Worm (Caenorhabditis elegans) whole organism, L4 larva: ENCODE results near the gene Y57G11A.4.

ENCODE experiments used
- D1046.2 ChIP-seq: fragments of 200-800 bp; sonication (Bioruptor generic); IDR thresholded peaks from 2 replicates; pipeline ENCODE4 v1.3.6; 2022; ENCODE audit warnings: missing genetic modification characterization, missing compliant biosample characterization
- F10B5.3 ChIP-seq: sonication (generic microtip); optimal IDR thresholded peaks from 2 replicates; lab custom pipeline; 2016; ENCODE audit warnings: mild to moderate bottlenecking, missing genetic modification characterization, missing compliant biosample characterization
- F49E8.2 ChIP-seq: sonication (generic microtip); optimal IDR thresholded peaks from 2 replicates; lab custom pipeline; 2016; ENCODE audit warnings: missing compliant biosample characterization, mild to moderate bottlenecking, missing genetic modification characterization, borderline replicate concordance
- T20F7.1 ChIP-seq: fragments of 200-800 bp; sonication (Bioruptor generic); optimal IDR thresholded peaks from 2 replicates; lab custom pipeline; 2018; ENCODE audit warnings: mild to moderate bottlenecking, missing genetic modification characterization, missing compliant biosample characterization
- Y105C5A.15 ChIP-seq: fragments of 200-800 bp; sonication (Bioruptor generic); IDR thresholded peaks from 2 replicates; pipeline ENCODE4 v1.3.6; 2022; ENCODE audit warnings: missing genetic modification characterization, missing compliant biosample characterization
- Y5F2A.4 ChIP-seq: fragments of 200-800 bp; sonication (Bioruptor generic); optimal IDR thresholded peaks from 2 replicates; lab custom pipeline; 2018; ENCODE audit warnings: mild to moderate bottlenecking, missing genetic modification characterization, missing compliant biosample characterization
- ZK337.2 ChIP-seq: fragments of 200-800 bp; sonication (Bioruptor generic); IDR thresholded peaks from 2 replicates; pipeline ENCODE4 v1.3.6; 2022; ENCODE audit warnings: missing genetic modification reagents, missing genetic modification characterization, missing compliant biosample characterization
- aha-1 ChIP-seq: fragments of 150-350 bp; peaks from one replicate; lab custom pipeline; 2014; ENCODE audit warnings: missing biosample characterization, missing genetic modification characterization
- ceh-32 ChIP-seq: sonication (generic microtip); optimal IDR thresholded peaks from 2 replicates; lab custom pipeline; 2016; ENCODE audit warnings: mild to moderate bottlenecking, missing genetic modification characterization, missing compliant biosample characterization; ENCODE audit not compliant: poor library complexity
- ceh-44 ChIP-seq: fragments of 200-800 bp; sonication (Bioruptor generic); IDR thresholded peaks from 2 replicates; pipeline ENCODE4 v1.3.6; 2022; ENCODE audit warnings: missing genetic modification reagents, missing genetic modification characterization, missing compliant biosample characterization
- dmd-6 ChIP-seq: fragments of 200-800 bp; sonication (Bioruptor generic); IDR thresholded peaks from 2 replicates; pipeline ENCODE4 v1.3.6; 2022; ENCODE audit warnings: missing genetic modification reagents, missing genetic modification characterization, missing compliant biosample characterization
- dmd-9 ChIP-seq: fragments of 200-800 bp; sonication (Bioruptor generic); IDR thresholded peaks from 2 replicates; pipeline ENCODE4 v1.3.6; 2022; ENCODE audit warnings: missing genetic modification reagents, missing genetic modification characterization, missing compliant biosample characterization
- hif-1 ChIP-seq, 2 experiments: sonication (generic microtip); optimal IDR thresholded peaks; 2 replicates each; lab custom pipeline; 2016 to 2017; ENCODE audit warnings: missing compliant biosample characterization in 2 of 2, missing genetic modification characterization in 2 of 2, missing genetic modification reagents in 2 of 2, missing genotype in 2 of 2, mild to moderate bottlenecking in 1 of 2
- lin-1 ChIP-seq: fragments of 200-800 bp; sonication (Bioruptor generic); IDR thresholded peaks from 2 replicates; pipeline ENCODE4 v1.3.6; 2022; ENCODE audit warnings: missing genetic modification reagents, missing genetic modification characterization, missing compliant biosample characterization
- lin-15B ChIP-seq: fragments of 150-350 bp; sonication (generic microtip); optimal IDR thresholded peaks from 3 replicates; lab custom pipeline; 2014; ENCODE audit warnings: missing biosample characterization, missing genetic modification characterization
- madf-5 ChIP-seq, 2 experiments: fragments of 200-800 bp; sonication (Bioruptor generic); IDR thresholded peaks; 2 replicates each; pipeline ENCODE4 v1.3.6; 2022; ENCODE audit warnings: missing compliant biosample characterization in 2 of 2, missing genetic modification characterization in 2 of 2
- mdt-29 ChIP-seq: fragments of 200-800 bp; sonication (Bioruptor generic); IDR thresholded peaks from 2 replicates; pipeline ENCODE4 v1.3.6; 2022; ENCODE audit warnings: missing genetic modification reagents, missing genetic modification characterization, missing compliant biosample characterization
- mep-1 ChIP-seq: fragments of 150-350 bp; sonication (generic microtip); optimal IDR thresholded peaks from 3 replicates; lab custom pipeline; 2014; ENCODE audit warnings: missing biosample characterization, missing genetic modification characterization
- nhr-102 ChIP-seq: sonication (generic microtip); optimal IDR thresholded peaks from 2 replicates; lab custom pipeline; 2016; ENCODE audit warnings: mild to moderate bottlenecking, missing genetic modification characterization, moderate library complexity, missing compliant biosample characterization
- nhr-41 ChIP-seq: fragments of 200-800 bp; sonication (Bioruptor generic); IDR thresholded peaks from 2 replicates; pipeline ENCODE4 v1.3.6; 2022; ENCODE audit warnings: missing genetic modification reagents, missing genetic modification characterization, missing compliant biosample characterization
- rbr-2 ChIP-seq: sonication (generic microtip); optimal IDR thresholded peaks from 2 replicates; lab custom pipeline; 2016; ENCODE audit warnings: missing genotype, missing genetic modification characterization, missing compliant biosample characterization
- saeg-2 ChIP-seq: fragments of 200-800 bp; sonication (Bioruptor generic); IDR thresholded peaks from 2 replicates; pipeline ENCODE4 v1.3.6; 2022; ENCODE audit warnings: missing genetic modification reagents, missing genetic modification characterization, missing compliant biosample characterization
- set-16 ChIP-seq: fragments of 200-800 bp; sonication (Bioruptor generic); IDR thresholded peaks from 2 replicates; pipeline ENCODE4 v1.3.6; 2022; ENCODE audit warnings: missing genetic modification reagents, missing genetic modification characterization, missing compliant biosample characterization
- skn-1 ChIP-seq: fragments of 150-350 bp; optimal IDR thresholded peaks from 2 replicates; lab custom pipeline; 2014; ENCODE audit warnings: missing biosample characterization, missing genetic modification characterization
- snpc-1.2 ChIP-seq: fragments of 200-800 bp; sonication (Bioruptor generic); IDR thresholded peaks from 2 replicates; pipeline ENCODE4 v1.3.6; 2022; ENCODE audit warnings: missing genetic modification reagents, missing genetic modification characterization, missing compliant biosample characterization
- spr-1 ChIP-seq: sonication (generic microtip); optimal IDR thresholded peaks from 2 replicates; lab custom pipeline; 2016; ENCODE audit warnings: mild to moderate bottlenecking, missing genetic modification characterization, missing compliant biosample characterization
- tra-1 ChIP-seq: fragments of 200-800 bp; sonication (Bioruptor generic); IDR thresholded peaks from 2 replicates; pipeline ENCODE4 v1.3.6; 2022; ENCODE audit warnings: missing genetic modification reagents, missing genetic modification characterization, missing compliant biosample characterization
- unc-39 ChIP-seq: sonication (generic microtip); optimal IDR thresholded peaks from 2 replicates; lab custom pipeline; 2017; ENCODE audit warnings: missing biosample characterization, missing genetic modification characterization
- unc-62 ChIP-seq, 3 experiments: fragments of 150-350 bp in 1 of 3; sonication (generic microtip); optimal IDR thresholded peaks in 2 of 3; peaks in 1 of 3; 1 replicate in 1 of 3; 2 replicates in 2 of 3; lab custom pipeline; 2014 to 2017; ENCODE audit warnings: missing biosample characterization in 3 of 3, missing genetic modification characterization in 3 of 3, missing genetic modification reagents in 3 of 3, missing genotype in 1 of 3
- vab-7 ChIP-seq: fragments of 200-800 bp; sonication (Bioruptor generic); IDR thresholded peaks from 2 replicates; pipeline ENCODE4 v1.3.6; 2022; ENCODE audit warnings: missing genetic modification reagents, missing genetic modification characterization, missing compliant biosample characterization
- zfp-2 ChIP-seq: sonication (generic microtip); optimal IDR thresholded peaks from 2 replicates; lab custom pipeline; 2016; ENCODE audit warnings: mild to moderate bottlenecking, missing genetic modification characterization, missing compliant biosample characterization
- ztf-11 ChIP-seq: fragments of 150-350 bp; optimal IDR thresholded peaks from 2 replicates; lab custom pipeline; 2014; ENCODE audit warnings: missing biosample characterization, missing genetic modification characterization

The Y57G11A.4 gene

DNA sequence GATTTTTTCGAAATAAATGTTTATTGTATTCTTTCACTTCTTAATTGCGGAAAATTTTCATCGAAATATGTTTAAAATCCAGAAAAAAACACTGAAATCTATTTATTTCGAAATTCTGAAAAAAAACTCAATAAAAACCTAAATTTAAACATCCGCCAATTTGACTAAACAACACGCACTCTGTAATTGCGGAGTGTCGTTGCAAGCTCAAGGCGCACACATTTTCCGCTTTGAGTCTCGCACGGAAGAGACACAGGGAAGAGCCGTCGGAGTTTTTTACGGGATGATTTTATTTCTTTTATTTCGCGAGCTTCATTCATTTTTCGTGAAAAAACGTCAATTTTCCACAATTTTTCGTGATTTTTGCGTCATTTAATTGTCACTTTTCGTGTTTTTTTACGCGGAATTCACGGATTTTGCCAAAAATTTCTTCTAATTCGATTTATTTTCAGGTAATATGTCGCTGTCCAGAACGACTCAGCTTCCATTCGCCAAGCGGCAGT lies 18.0 kb upstream of the Y57G11A.4 start, which contains the start of gene dld-1 (continued):
- peak; percentile 70 for TF ChIP-seq dmd-6 (GFP tag; lab: Robert Waterston, UW)
- peak; percentile 61 for TF ChIP-seq zfp-2 (tag; lab: Kevin White, UChicago)
- TF ChIP-seq spr-1: peak; percentile 21
- TF ChIP-seq Y105C5A.15: 0 out of 2 replicates have a peak, but pooled peaks have one; percentile 23
- TF ChIP-seq saeg-2: 0 out of 2 replicates have a peak, but pooled peaks have one; percentile 54
- TF ChIP-seq rbr-2 (tag; lab: Kevin White, UChicago): peak; percentile 86

DNA sequence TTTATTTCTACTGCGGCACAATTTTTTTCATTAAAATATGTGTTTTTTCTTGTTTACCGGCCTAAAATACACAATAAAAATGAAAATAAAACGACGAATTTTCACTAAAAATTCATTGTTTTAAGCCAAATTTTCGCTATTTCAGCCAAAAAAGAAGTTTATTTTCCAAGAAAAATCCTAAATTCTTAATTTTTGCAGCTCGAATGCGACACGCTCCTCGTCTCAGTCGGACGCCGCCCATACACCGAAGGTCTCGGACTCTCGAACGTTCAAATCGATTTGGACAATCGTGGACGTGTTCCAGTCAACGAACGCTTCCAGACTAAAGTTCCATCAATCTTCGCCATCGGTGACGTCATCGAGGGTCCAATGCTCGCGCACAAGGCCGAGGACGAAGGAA lies 16.0 kb upstream of the Y57G11A.4 start:
- TF ChIP-seq tra-1 (GFP tag; lab: Robert Waterston, UW) (no peak), lin-15B (tag; lab: Kevin White, UChicago) (no peak), ztf-11 (tag; lab: Kevin White, UChicago) (no peak), aha-1 (tag; lab: Kevin White, UChicago) (peak; percentile 72), hif-1 (tag; optimal IDR thresholded peaks at IDR 0.05; lab: Kevin White, UChicago) (no peak)

ce11 chrIV:14466837-14467236 lies 15.2 kb upstream of the Y57G11A.4 start:
- TF ChIP-seq ceh-44: no peak
- TF ChIP-seq F10B5.3 (tag; lab: Kevin White, UChicago): no peak
- TF ChIP-seq unc-62 (GFP tag; optimal IDR thresholded peaks at IDR 0.05 in 1 of 2; lab: Kevin White, UChicago): peak in 1 of 2 experiments; percentile 17
- no peak for TF ChIP-seq unc-62 (tag; optimal IDR thresholded peaks at IDR 0.05; lab: Kevin White, UChicago)

DNA sequence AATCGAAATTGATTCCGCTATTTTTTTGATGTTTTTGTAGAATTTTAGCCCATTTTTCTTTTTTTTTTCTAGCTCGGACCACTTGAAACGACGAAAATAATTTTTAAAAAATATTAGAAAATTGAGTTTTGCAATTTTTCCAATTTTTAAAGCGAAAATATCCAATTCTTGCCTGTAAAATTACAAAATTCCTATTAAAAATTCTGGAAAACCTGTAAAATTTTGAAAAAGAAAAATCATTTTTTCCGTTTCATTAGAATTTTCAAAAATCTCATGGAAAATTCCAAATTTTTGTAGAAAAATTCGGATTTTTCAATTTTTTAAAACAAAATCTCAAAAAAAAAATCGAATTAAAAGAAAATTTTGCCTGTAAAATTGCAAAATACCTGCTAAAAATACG lies 13.1 kb upstream of the Y57G11A.4 start:
- no peak for TF ChIP-seq dmd-9
- TF ChIP-seq lin-1 (GFP tag; lab: Robert Waterston, UW): no peak
- TF ChIP-seq vab-7 (GFP tag; lab: Robert Waterston, UW): no peak
- no peak for TF ChIP-seq F49E8.2
- TF ChIP-seq Y105C5A.15: no peak
- TF ChIP-seq skn-1 (tag; lab: Kevin White, UChicago): no peak
- TF ChIP-seq nhr-102: no peak
- no peak for TF ChIP-seq Y5F2A.4 (GFP tag; lab: Kevin White, UChicago)
- TF ChIP-seq mdt-29 (GFP tag; lab: Robert Waterston, UW): no peak
- TF ChIP-seq T20F7.1 (GFP tag; lab: Kevin White, UChicago): peak; percentile 9
- TF ChIP-seq unc-39 (tag; lab: Kevin White, UChicago): no peak
- no peak for TF ChIP-seq nhr-41
- TF ChIP-seq ceh-32 (tag; lab: Kevin White, UChicago): no peak
- TF ChIP-seq mep-1 (tag; lab: Kevin White, UChicago): peak; percentile 1
- TF ChIP-seq ZK337.2 (GFP tag; lab: Robert Waterston, UW): no peak
- TF ChIP-seq, all 104 proteins: peak for 2

DNA sequence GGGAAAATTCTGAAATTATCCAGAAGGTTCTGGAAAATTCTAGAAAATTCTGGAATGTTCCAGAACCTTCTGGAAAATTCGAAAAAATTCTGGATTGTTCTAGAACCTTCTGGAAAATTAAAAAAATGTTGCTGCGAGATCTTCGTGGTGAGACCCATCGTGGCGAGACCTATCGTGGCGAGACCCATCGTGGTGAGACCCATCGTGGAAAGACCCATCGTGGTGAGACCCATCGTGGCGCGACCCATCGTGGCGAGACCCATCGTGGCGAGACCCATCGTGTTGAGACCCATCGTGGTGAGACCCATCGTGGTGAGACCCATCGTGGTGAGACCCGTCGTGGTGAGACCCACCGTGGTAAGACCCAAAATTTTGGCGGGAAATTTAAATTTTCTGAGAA lies 5.4 kb upstream of the Y57G11A.4 start:
- TF ChIP-seq snpc-1.2 (GFP tag; lab: Robert Waterston, UW) (peak; percentile 74), set-16 (GFP tag; lab: Robert Waterston, UW) (peak; percentile 63)

DNA sequence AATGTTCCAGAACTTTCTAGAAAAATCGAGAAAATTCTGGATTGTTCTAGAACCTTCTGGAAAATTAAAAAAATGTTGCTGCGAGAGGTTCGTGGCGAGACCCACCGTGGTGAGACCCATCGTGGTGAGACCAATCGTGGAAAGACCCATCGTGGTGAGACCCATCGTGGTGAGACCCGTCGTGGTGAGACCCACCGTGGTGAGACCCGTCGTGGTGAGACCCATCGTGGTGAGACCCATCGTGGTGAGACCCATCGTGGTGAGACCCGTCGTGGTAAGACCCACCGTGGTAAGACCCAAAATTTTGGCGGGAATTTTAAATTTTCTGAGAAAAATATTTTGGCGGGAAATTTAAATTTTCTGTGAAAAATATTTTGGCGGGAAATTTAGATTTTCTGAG lies 3.5 kb upstream of the Y57G11A.4 start:
- TF ChIP-seq set-16 (GFP tag; lab: Robert Waterston, UW) (peak; percentile 72), madf-5 (GFP tag; IDR thresholded peaks at IDR 0.05; lab: Robert Waterston, UW) (0 out of 4 replicates have a peak, but pooled peaks of 1 of the 2 experiments have one; percentile 15), snpc-1.2 (GFP tag; lab: Robert Waterston, UW) (peak; percentile 77), D1046.2 (GFP tag; lab: Robert Waterston, UW) (0 out of 2 replicates have a peak, but pooled peaks have one; percentile 57), vab-7 (GFP tag; lab: Robert Waterston, UW) (peak; percentile 43; the same call in 1 of the 2 replicates)
- TF ChIP-seq, all 104 proteins: peak for 5; not testable (repeated sequence) for 99
